Worm (Caenorhabditis elegans): ENCODE measurements around the gene grl-12.

grl-12 gene

ce11 chrV:8662056-8663006 is 25.5 kb upstream of the grl-12 start (continued):
- no peak for TF ChIP-seq egl-27 (tag; optimal IDR thresholded peaks at IDR 0.05)
- peak; percentile 64 for TF ChIP-seq nhr-19 (GFP tag; conservative IDR thresholded peaks at IDR 0.05)
- TF ChIP-seq lin-39 (tag; optimal IDR thresholded peaks at IDR 0.05): no peak
- peak; percentile 62; the same call in 1 of the 2 replicates for TF ChIP-seq grh-1 (GFP tag; IDR thresholded peaks at IDR 0.05)
- TF ChIP-seq nhr-47 (tag; optimal IDR thresholded peaks at IDR 0.05): peak; percentile 69
- TF ChIP-seq irx-1 (tag; optimal IDR thresholded peaks at IDR 0.05): peak; percentile 60
- TF ChIP-seq pax-3 (tag; optimal IDR thresholded peaks at IDR 0.05): no peak
- no peak for TF ChIP-seq efl-3 (GFP tag; optimal IDR thresholded peaks at IDR 0.05)
- TF ChIP-seq tbx-2 (tag; optimal IDR thresholded peaks at IDR 0.05): peak; percentile 53
- TF ChIP-seq dsc-1 (tag; optimal IDR thresholded peaks at IDR 0.05): no peak
- TF ChIP-seq mep-1 (tag; optimal IDR thresholded peaks at IDR 0.05): peak; percentile 47
- no peak for TF ChIP-seq C04F5.9 (tag; optimal IDR thresholded peaks at IDR 0.05)
- TF ChIP-seq pag-3 (tag; optimal IDR thresholded peaks at IDR 0.05; ENCODE audit: borderline replicate concordance, insufficient read depth): peak; percentile 19
- no peak for TF ChIP-seq lir-3 (tag; optimal IDR thresholded peaks at IDR 0.05; ENCODE audit: poor library complexity)
- TF ChIP-seq nhr-28 (tag; optimal IDR thresholded peaks at IDR 0.05): no peak
- no peak for TF ChIP-seq tlp-1 (tag; optimal IDR thresholded peaks at IDR 0.05)
- peak; percentile 93 for TF ChIP-seq lin-14 (GFP tag; optimal IDR thresholded peaks at IDR 0.05)
- TF ChIP-seq nhr-12 (tag; optimal IDR thresholded peaks at IDR 0.05): no peak
- no peak for TF ChIP-seq unc-86 (tag; optimal IDR thresholded peaks at IDR 0.05)
- no peak for TF ChIP-seq unc-30 (tag; optimal IDR thresholded peaks at IDR 0.05)
- TF ChIP-seq pqm-1 (tag; optimal IDR thresholded peaks at IDR 0.05): no peak
- no peak for TF ChIP-seq elt-2 (tag; optimal IDR thresholded peaks at IDR 0.05)
- TF ChIP-seq nhr-76 (tag; optimal IDR thresholded peaks at IDR 0.05): no peak
- TF ChIP-seq nhr-77 (tag; optimal IDR thresholded peaks at IDR 0.05): no peak
- no peak for TF ChIP-seq hpl-2 (GFP tag; optimal IDR thresholded peaks at IDR 0.05)
- TF ChIP-seq efl-1 (optimal IDR thresholded peaks at IDR 0.05): no peak
- TF ChIP-seq efl-1 (GFP tag; optimal IDR thresholded peaks at IDR 0.05 in 1 of 2): peak in 1 of 2 experiments; percentile 75
- TF ChIP-seq ces-1 (GFP tag; optimal IDR thresholded peaks at IDR 0.05): no peak
- TF ChIP-seq ztf-4 (tag; optimal IDR thresholded peaks at IDR 0.05): no peak
- TF ChIP-seq snu-23 (GFP tag; optimal IDR thresholded peaks at IDR 0.05): peak; percentile 71
- TF ChIP-seq unc-62 (GFP tag; optimal IDR thresholded peaks at IDR 0.05): no peak
- no peak for TF ChIP-seq unc-130 (tag; optimal IDR thresholded peaks at IDR 0.05)
- no peak for TF ChIP-seq aha-1 (tag; optimal IDR thresholded peaks at IDR 0.05)
- no peak for TF ChIP-seq rnt-1 (tag; optimal IDR thresholded peaks at IDR 0.05)
- TF ChIP-seq unc-98 (GFP tag; IDR thresholded peaks at IDR 0.05): no peak
- TF ChIP-seq sptf-1 (tag; optimal IDR thresholded peaks at IDR 0.05): no peak
- peak in 1 of 2 experiments; percentile 36 for TF ChIP-seq lin-35 (GFP tag; optimal IDR thresholded peaks at IDR 0.05)
- TF ChIP-seq hlh-17 (GFP tag; optimal IDR thresholded peaks at IDR 0.05; ENCODE audit: borderline replicate concordance): no peak
- no peak for TF ChIP-seq hlh-4 (tag; optimal IDR thresholded peaks at IDR 0.05)
- peak; percentile 94 for TF ChIP-seq blmp-1 (tag; optimal IDR thresholded peaks at IDR 0.05)
- TF ChIP-seq nhr-84 (tag; optimal IDR thresholded peaks at IDR 0.05): no peak
- no peak for TF ChIP-seq ceh-8 (GFP tag; optimal IDR thresholded peaks at IDR 0.05)
- no peak for TF ChIP-seq egl-13 (tag; optimal IDR thresholded peaks at IDR 0.05)
- TF ChIP-seq ceh-90 (tag; optimal IDR thresholded peaks at IDR 0.05): no peak
- no peak for TF ChIP-seq fkh-10 (GFP tag; optimal IDR thresholded peaks at IDR 0.05)
- TF ChIP-seq nhr-20 (tag; optimal IDR thresholded peaks at IDR 0.05): peak; percentile 86
- TF ChIP-seq alr-1 (tag; optimal IDR thresholded peaks at IDR 0.05; ENCODE audit: borderline replicate concordance): no peak
- TF ChIP-seq nhr-71 (tag; optimal IDR thresholded peaks at IDR 0.05): peak; percentile 86
- no peak for TF ChIP-seq mab-9 (GFP tag; IDR thresholded peaks at IDR 0.05)
- TF ChIP-seq fos-1 (tag; optimal IDR thresholded peaks at IDR 0.05): no peak
- TF ChIP-seq fkh-4 (tag; optimal IDR thresholded peaks at IDR 0.05; ENCODE audit: borderline replicate concordance): no peak
